Fruit fly (Drosophila melanogaster) whole organism, prepupa: ENCODE measurements around the gene TpnC25D.

Source experiments
- Blimp-1 ChIP-seq: fragments of 200-800 bp; sonication (Bioruptor generic); optimal IDR thresholded peaks from 3 replicates; lab custom pipeline; 2017; ENCODE audit warnings: missing biosample characterization, missing genetic modification characterization, mild to moderate bottlenecking, moderate library complexity, missing genetic modification reagents
- CG10631 ChIP-seq: fragments of 200-800 bp; sonication (Bioruptor generic); optimal IDR thresholded peaks from 2 replicates; lab custom pipeline; 2016; ENCODE audit warnings: missing biosample characterization, missing genetic modification characterization
- CG10669 ChIP-seq: fragments of 200-800 bp; sonication (Bioruptor generic); optimal IDR thresholded peaks from 3 replicates; lab custom pipeline; 2018; ENCODE audit warnings: missing biosample characterization, mild to moderate bottlenecking, missing genetic modification characterization, moderate library complexity
- CG11294 ChIP-seq: fragments of 200-800 bp; sonication (Bioruptor generic); IDR thresholded peaks from 2 replicates; pipeline ENCODE4 v1.3.6; 2022; ENCODE audit warnings: missing biosample characterization, missing genetic modification characterization
- CG1621 ChIP-seq: fragments of 200-800 bp; sonication (Bioruptor generic); optimal IDR thresholded peaks from 3 replicates; lab custom pipeline; 2018; ENCODE audit warnings: missing biosample characterization, mild to moderate bottlenecking, missing genetic modification characterization
- CG3032 ChIP-seq: fragments of 200-800 bp; optimal IDR thresholded peaks from 2 replicates; lab custom pipeline; 2019; ENCODE audit warnings: missing biosample characterization, mild to moderate bottlenecking, missing genetic modification characterization, moderate library complexity
- CG6163 ChIP-seq: fragments of 200-800 bp; sonication (Bioruptor generic); IDR thresholded peaks from 3 replicates; pipeline ENCODE4 v1.3.6; 2022; ENCODE audit warnings: missing biosample characterization, missing genetic modification characterization
- CG6276 ChIP-seq: fragments of 200-800 bp; sonication (Bioruptor generic); optimal IDR thresholded peaks from 2 replicates; lab custom pipeline; 2017; ENCODE audit warnings: missing biosample characterization, mild to moderate bottlenecking, missing genetic modification characterization
- CG6792 ChIP-seq: fragments of 200-800 bp; sonication (Bioruptor generic); optimal IDR thresholded peaks from 3 replicates; lab custom pipeline; 2016; ENCODE audit warnings: missing biosample characterization, missing genetic modification characterization
- CG6808 ChIP-seq: fragments of 200-800 bp; sonication (Bioruptor generic); optimal IDR thresholded peaks from 3 replicates; lab custom pipeline; 2017; ENCODE audit warnings: missing biosample characterization, missing genetic modification characterization, mild to moderate bottlenecking, moderate library complexity, missing genetic modification reagents
- CG6854 ChIP-seq: fragments of 200-800 bp; sonication (Bioruptor generic); optimal IDR thresholded peaks from 2 replicates; lab custom pipeline; 2017; ENCODE audit warnings: missing biosample characterization, mild to moderate bottlenecking, missing genetic modification characterization
- CG7368 ChIP-seq: fragments of 200-800 bp; sonication (Bioruptor generic); optimal IDR thresholded peaks from 3 replicates; lab custom pipeline; 2016; ENCODE audit warnings: missing biosample characterization, missing genetic modification characterization
- CG8319 ChIP-seq: fragments of 200-800 bp; sonication (Bioruptor generic); optimal IDR thresholded peaks from 3 replicates; lab custom pipeline; 2016; ENCODE audit warnings: missing biosample characterization, missing genetic modification characterization
- CG8632 ChIP-seq: fragments of 200-800 bp; sonication (Bioruptor generic); optimal IDR thresholded peaks from 3 replicates; lab custom pipeline; 2016; ENCODE audit warnings: missing biosample characterization, missing genetic modification characterization
- Eip75B ChIP-seq: fragments of 200-800 bp; sonication (Bioruptor generic); optimal IDR thresholded peaks from 3 replicates; lab custom pipeline; 2016; ENCODE audit warnings: missing biosample characterization, missing genetic modification characterization
- Eip78C ChIP-seq: fragments of 200-800 bp; sonication (Bioruptor generic); peaks from one replicate; lab custom pipeline; 2016; ENCODE audit warnings: missing biosample characterization, missing genetic modification characterization
- Eip93F ChIP-seq: fragments of 200-800 bp; sonication (Bioruptor generic); optimal IDR thresholded peaks from 2 replicates; lab custom pipeline; 2016; ENCODE audit warnings: missing biosample characterization, mild to moderate bottlenecking, missing genetic modification characterization
- Ets96B ChIP-seq: fragments of 200-800 bp; optimal IDR thresholded peaks from 2 replicates; lab custom pipeline; 2019; ENCODE audit warnings: missing biosample characterization, mild to moderate bottlenecking, missing genetic modification characterization, moderate library complexity
- Gug ChIP-seq: fragments of 200-800 bp; sonication (Bioruptor generic); IDR thresholded peaks from 2 replicates; pipeline ENCODE4 v1.3.6; 2022; ENCODE audit warnings: missing biosample characterization, missing genetic modification characterization
- Hr38 ChIP-seq: sonication (Bioruptor generic); optimal IDR thresholded peaks from 2 replicates; lab custom pipeline; 2016; ENCODE audit warnings: missing biosample characterization, missing genetic modification characterization
- Hr4 ChIP-seq: fragments of 200-800 bp; sonication (Bioruptor generic); optimal IDR thresholded peaks from 3 replicates; lab custom pipeline; 2016; ENCODE audit warnings: missing biosample characterization, missing genetic modification characterization
- Sox102F ChIP-seq: fragments of 200-800 bp; sonication (Bioruptor generic); optimal IDR thresholded peaks from 2 replicates; lab custom pipeline; 2016; ENCODE audit warnings: missing biosample characterization, mild to moderate bottlenecking, missing genetic modification characterization
- Sox14 ChIP-seq: fragments of 200-800 bp; sonication (Bioruptor generic); optimal IDR thresholded peaks from 3 replicates; lab custom pipeline; 2016; ENCODE audit warnings: missing biosample characterization, missing genetic modification characterization
- acj6 ChIP-seq: fragments of 200-800 bp; sonication (Bioruptor generic); optimal IDR thresholded peaks from 3 replicates; lab custom pipeline; 2016; ENCODE audit warnings: missing biosample characterization, missing genetic modification characterization
- cyc ChIP-seq: fragments of 200-800 bp; sonication (Bioruptor generic); optimal IDR thresholded peaks from 3 replicates; lab custom pipeline; 2016; ENCODE audit warnings: missing biosample characterization, missing genetic modification characterization
- dsx ChIP-seq: fragments of 200-800 bp; optimal IDR thresholded peaks from 3 replicates; lab custom pipeline; 2019; ENCODE audit warnings: missing biosample characterization, mild to moderate bottlenecking, missing genetic modification characterization, moderate library complexity; ENCODE audit not compliant: poor library complexity, severe bottlenecking
- eg ChIP-seq: fragments of 200-800 bp; sonication (Bioruptor generic); IDR thresholded peaks from 3 replicates; pipeline ENCODE4 v1.3.6; 2022; ENCODE audit warnings: missing biosample characterization, missing genetic modification characterization
- esn ChIP-seq: fragments of 200-800 bp; sonication (Bioruptor generic); optimal IDR thresholded peaks from 2 replicates; lab custom pipeline; 2016; ENCODE audit warnings: missing biosample characterization, mild to moderate bottlenecking, missing genetic modification characterization, moderate library complexity
- fd59A ChIP-seq: fragments of 200-800 bp; sonication (Bioruptor generic); optimal IDR thresholded peaks from 2 replicates; lab custom pipeline; 2017; ENCODE audit warnings: missing biosample characterization, mild to moderate bottlenecking, missing genetic modification characterization, missing genetic modification reagents
- fd85E ChIP-seq: fragments of 200-800 bp; sonication (Bioruptor generic); optimal IDR thresholded peaks from 3 replicates; lab custom pipeline; 2016; ENCODE audit warnings: missing biosample characterization, missing genetic modification characterization
- net ChIP-seq: fragments of 200-800 bp; sonication (Bioruptor generic); optimal IDR thresholded peaks from 3 replicates; lab custom pipeline; 2016; ENCODE audit warnings: missing biosample characterization, missing genetic modification characterization
- salr ChIP-seq, 2 experiments: fragments of 200-800 bp; sonication (Bioruptor generic); optimal IDR thresholded peaks; 3 replicates each; lab custom pipeline; 2016 to 2018; ENCODE audit warnings: missing biosample characterization in 2 of 2, missing genetic modification characterization in 2 of 2, mild to moderate bottlenecking in 1 of 2
- spab ChIP-seq: fragments of 200-800 bp; sonication (Bioruptor generic); optimal IDR thresholded peaks from 2 replicates; lab custom pipeline; 2017; ENCODE audit warnings: missing biosample characterization, mild to moderate bottlenecking, missing genetic modification characterization, missing genetic modification reagents
- svp ChIP-seq: fragments of 200-800 bp; sonication (Bioruptor generic); peaks from one replicate; lab custom pipeline; 2016; ENCODE audit warnings: missing biosample characterization, missing genetic modification characterization
- topi ChIP-seq: fragments of 200-800 bp; sonication (Bioruptor generic); optimal IDR thresholded peaks from 3 replicates; lab custom pipeline; 2016; ENCODE audit warnings: missing biosample characterization, missing genetic modification characterization

The TpnC25D gene

DNA sequence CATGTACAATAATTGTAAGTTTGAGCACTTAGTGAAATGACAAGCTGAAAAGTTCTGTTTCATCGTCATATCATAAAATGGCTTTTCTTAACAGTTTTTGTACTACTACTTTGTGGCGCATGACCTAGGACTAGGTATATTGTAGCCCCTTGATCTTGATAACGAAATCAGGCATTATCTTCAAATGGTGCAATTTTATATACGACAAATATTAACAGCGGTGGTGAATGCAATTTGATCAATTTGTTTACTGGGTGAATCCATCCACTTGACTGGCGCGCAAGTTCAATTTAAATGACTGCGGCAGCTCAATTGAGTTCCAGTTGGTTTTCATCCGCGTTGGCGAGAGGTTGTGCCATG lies 6.4 kb upstream of the TpnC25D start, which contains the start of gene Cyp28d1:
TSS of gene Cyp28d1 (plus strand) at position 316 of the 360 bp plus-strand sequence.
- no peak for TF ChIP-seq Sox14 (GFP tag; lab: Kevin White, UChicago)
- TF ChIP-seq CG10669 (GFP tag; lab: Kevin White, UChicago): no peak
- no peak for TF ChIP-seq CG3032 (tag; lab: Kevin White, UChicago)
- TF ChIP-seq CG6163 (GFP tag; lab: Robert Waterston, UW): no peak
- TF ChIP-seq cyc (GFP tag; lab: Kevin White, UChicago): no peak
- TF ChIP-seq CG8632 (GFP tag; lab: Kevin White, UChicago): no peak
- TF ChIP-seq fd85E (GFP tag; lab: Kevin White, UChicago): no peak
- no peak for TF ChIP-seq svp
- TF ChIP-seq salr (GFP tag; optimal IDR thresholded peaks at IDR 0.05; lab: Kevin White, UChicago): no peak
- no peak for TF ChIP-seq CG6792 (GFP tag; lab: Kevin White, UChicago)
- no peak for TF ChIP-seq Blimp-1 (GFP tag; lab: Kevin White, UChicago)
- no peak for TF ChIP-seq Hr4
- no peak for TF ChIP-seq Sox102F (GFP tag; lab: Kevin White, UChicago)
- no peak for TF ChIP-seq Eip93F (GFP tag; lab: Kevin White, UChicago)
- TF ChIP-seq CG6854 (GFP tag; lab: Kevin White, UChicago): no peak
- no peak for TF ChIP-seq Eip78C
- TF ChIP-seq fd59A (GFP tag; lab: Kevin White, UChicago): no peak
- TF ChIP-seq CG1621 (tag; lab: Kevin White, UChicago): no peak
- TF ChIP-seq, all 60 proteins: peak for 0

- TF ChIP-seq fd59A (GFP tag; lab: Kevin White, UChicago) (no peak), Ets96B (tag; lab: Kevin White, UChicago) (no peak), Hr38 (GFP tag; lab: Kevin White, UChicago) (no peak), CG11294 (GFP tag; lab: Robert Waterston, UW) (no peak), Sox14 (GFP tag; lab: Kevin White, UChicago) (no peak), svp (peak; percentile 79)
Observed at dm6 chr2L:5210946-5211345, 5.6 kb upstream of the TpnC25D start.

DNA sequence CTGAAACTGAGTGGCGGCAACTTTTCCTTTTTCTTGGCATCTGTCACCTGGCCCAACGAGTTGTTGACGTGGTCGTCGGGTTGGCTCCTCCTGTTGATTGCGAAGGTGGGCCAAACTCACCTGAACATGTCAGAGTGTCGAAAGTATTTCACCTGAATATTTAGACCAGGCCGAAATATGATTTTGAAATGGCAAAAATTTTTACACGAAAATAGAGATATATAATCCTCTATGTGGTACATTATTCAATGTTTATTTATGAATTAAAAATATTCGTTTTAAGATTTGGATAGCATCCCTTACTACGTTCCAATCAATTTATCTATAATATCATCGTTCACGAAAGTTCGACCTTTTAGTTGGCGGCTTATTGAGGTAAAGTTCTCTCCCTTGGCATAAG lies 1.5 kb upstream of the TpnC25D start, which contains the start of gene CG7742:
TSS of gene CG7742 (minus strand) at position 101 of the 400 bp plus-strand sequence.
- TF ChIP-seq CG6808 (GFP tag; lab: Kevin White, UChicago) (no peak), Gug (GFP tag; lab: Robert Waterston, UW) (no peak)

dm6 chr2L:5223317-5223716 lies 6.8 kb downstream of the TpnC25D start:
- TF ChIP-seq CG6792 (GFP tag; lab: Kevin White, UChicago) (no peak), Eip93F (GFP tag; lab: Kevin White, UChicago) (no peak), CG6276 (GFP tag; lab: Kevin White, UChicago) (no peak), Sox102F (GFP tag; lab: Kevin White, UChicago) (no peak), acj6 (GFP tag; lab: Kevin White, UChicago) (no peak), CG8319 (no peak), cyc (GFP tag; lab: Kevin White, UChicago) (no peak), CG7368 (GFP tag; lab: Kevin White, UChicago) (no peak), dsx (no peak), net (GFP tag; lab: Kevin White, UChicago) (no peak), CG10631 (GFP tag; lab: Kevin White, UChicago) (no peak), spab (GFP tag; lab: Kevin White, UChicago) (no peak), topi (GFP tag; lab: Kevin White, UChicago) (no peak)

DNA sequence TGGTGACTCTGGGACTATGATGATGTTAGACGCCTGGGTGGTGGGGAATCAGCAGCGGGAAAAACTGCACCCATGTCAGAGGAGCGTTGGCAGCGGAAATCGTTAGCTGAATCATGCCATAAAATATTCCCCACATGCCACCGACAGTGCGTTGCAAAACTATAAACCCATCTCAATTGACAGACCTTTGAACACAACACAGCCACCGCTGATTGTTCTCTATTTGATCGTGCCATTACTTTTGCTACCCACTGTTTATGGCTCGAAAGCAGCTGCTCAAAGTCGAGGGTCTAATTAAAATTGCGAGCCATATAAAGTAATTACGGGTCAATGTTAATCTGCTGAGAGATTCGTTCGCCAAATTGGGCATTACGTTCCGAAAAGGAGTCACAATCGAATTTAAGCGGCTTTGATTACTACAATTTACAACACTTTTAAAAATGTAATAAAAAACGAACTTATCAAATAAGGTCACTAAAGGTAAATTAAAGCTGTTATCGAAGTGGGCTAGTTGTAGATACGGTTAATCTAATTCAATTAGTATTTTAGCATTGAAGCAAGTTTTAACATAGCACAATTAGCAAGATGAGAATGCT lies 8.3 kb downstream of the TpnC25D start:
- 0 out of 2 replicates have a peak, but pooled peaks have one; percentile 19 for TF ChIP-seq CG11294 (GFP tag; lab: Robert Waterston, UW)
- TF ChIP-seq dsx: no peak
- no peak for TF ChIP-seq acj6 (GFP tag; lab: Kevin White, UChicago)
- no peak for TF ChIP-seq Eip75B
- no peak for TF ChIP-seq esn
- TF ChIP-seq eg (GFP tag; lab: Robert Waterston, UW): 0 out of 3 replicates have a peak, but pooled peaks have one; percentile 18
